Fruit fly (Drosophila melanogaster): Measurements from ENCODE around the gene hiw.

Gene hiw

dm6 chrX:15066374-15067057 lies 3.3 kb upstream of the hiw start, which contains the start of the genes opm and dob (continued):
- TF ChIP-seq al (GFP tag; IDR thresholded peaks at IDR 0.05), result no peak
- TF ChIP-seq nom (GFP tag; optimal IDR thresholded peaks at IDR 0.05), result no peak
- no peak for TF ChIP-seq pita (GFP tag; optimal IDR thresholded peaks at IDR 0.05)
- no peak for TF ChIP-seq Camta (GFP tag; optimal IDR thresholded peaks at IDR 0.05)
- no peak for TF ChIP-seq BtbVII (GFP tag; optimal IDR thresholded peaks at IDR 0.05)
- peak; percentile 54 for TF ChIP-seq CG12391 (tag; optimal IDR thresholded peaks at IDR 0.05)
- no peak for TF ChIP-seq Antp (GFP tag; optimal IDR thresholded peaks at IDR 0.05)
- no peak for TF ChIP-seq tio (GFP tag; optimal IDR thresholded peaks at IDR 0.05)
- no peak for TF ChIP-seq CG16813 (GFP tag; IDR thresholded peaks at IDR 0.05; ENCODE audit: partially characterized antibody)
- no peak for TF ChIP-seq Asciz (GFP tag; optimal IDR thresholded peaks at IDR 0.05)
- no peak for TF ChIP-seq slou (GFP tag; optimal IDR thresholded peaks at IDR 0.05)
- no peak for TF ChIP-seq sim (GFP tag; IDR thresholded peaks at IDR 0.05)
- TF ChIP-seq Sox100B (GFP tag; optimal IDR thresholded peaks at IDR 0.05), result no peak
- TF ChIP-seq bsh (GFP tag; optimal IDR thresholded peaks at IDR 0.05), result peak in 1 of 2 experiments; percentile 2
- TF ChIP-seq CG13424 (tag; optimal IDR thresholded peaks at IDR 0.05), result peak; percentile 43
- peak; percentile 32 for TF ChIP-seq CG2120 (GFP tag; optimal IDR thresholded peaks at IDR 0.05)
- no peak for TF ChIP-seq Elba2 (GFP tag; optimal IDR thresholded peaks at IDR 0.05)
- peak; percentile 50 for TF ChIP-seq Abd-B (GFP tag; optimal IDR thresholded peaks at IDR 0.05)
- peak; percentile 59 for TF ChIP-seq CG12659 (GFP tag; optimal IDR thresholded peaks at IDR 0.05)
- TF ChIP-seq jumu (GFP tag; optimal IDR thresholded peaks at IDR 0.05), result no peak
- TF ChIP-seq Dp (GFP tag; optimal IDR thresholded peaks at IDR 0.05), result peak; percentile 79
- peak; percentile 12 for TF ChIP-seq CG8924 (tag; optimal IDR thresholded peaks at IDR 0.05)
- TF ChIP-seq CG2712 (tag; optimal IDR thresholded peaks at IDR 0.05), result peak; percentile 33
- TF ChIP-seq Meics (GFP tag; optimal IDR thresholded peaks at IDR 0.05), result peak; percentile 37
- TF ChIP-seq bigmax (GFP tag; optimal IDR thresholded peaks at IDR 0.05), result peak; percentile 27
- peak; percentile 9 for TF ChIP-seq CG4424 (GFP tag; optimal IDR thresholded peaks at IDR 0.05)
- TF ChIP-seq bab2 (GFP tag; optimal IDR thresholded peaks at IDR 0.05), result peak; percentile 15
- TF ChIP-seq CG3726 (GFP tag; IDR thresholded peaks at IDR 0.05), result no peak
- TF ChIP-seq trh (GFP tag; optimal IDR thresholded peaks at IDR 0.05), result no peak
- TF ChIP-seq vvl (GFP tag; IDR thresholded peaks at IDR 0.05), result no peak
- TF ChIP-seq CG8359 (GFP tag; optimal IDR thresholded peaks at IDR 0.05; ENCODE audit: borderline replicate concordance), result no peak
- TF ChIP-seq Nf-YC (tag; optimal IDR thresholded peaks at IDR 0.05), result peak; percentile 46
- TF ChIP-seq croc (GFP tag; conservative IDR thresholded peaks at IDR 0.05), result no peak
- TF ChIP-seq CG3407 (GFP tag; optimal IDR thresholded peaks at IDR 0.05), result no peak
- no peak for TF ChIP-seq NC2β (GFP tag; optimal IDR thresholded peaks at IDR 0.05)
- TF ChIP-seq CG9797 (GFP tag; optimal IDR thresholded peaks at IDR 0.05), result peak; percentile 67
- peak; percentile 55 for TF ChIP-seq sug (tag; optimal IDR thresholded peaks at IDR 0.05)
- TF ChIP-seq CG17802 (tag; optimal IDR thresholded peaks at IDR 0.05), result no peak
- peak; percentile 29 for TF ChIP-seq CG1602 (GFP tag; optimal IDR thresholded peaks at IDR 0.05)
- TF ChIP-seq onecut (GFP tag; IDR thresholded peaks at IDR 0.05), result no peak
- TF ChIP-seq CG1603 (tag; optimal IDR thresholded peaks at IDR 0.05), result peak; percentile 13
- peak; percentile 61 for TF ChIP-seq gem (tag; optimal IDR thresholded peaks at IDR 0.05)
- TF ChIP-seq CG4404 (GFP tag; IDR thresholded peaks at IDR 0.05), result no peak
- no peak for TF ChIP-seq HHEX (GFP tag; optimal IDR thresholded peaks at IDR 0.05)
- TF ChIP-seq Rfx (GFP tag; IDR thresholded peaks at IDR 0.05), result 0 out of 2 replicates have a peak, but pooled peaks have one; percentile 7
- TF ChIP-seq CG13894 (tag; optimal IDR thresholded peaks at IDR 0.05), result no peak
- TF ChIP-seq CG17385 (GFP tag; optimal IDR thresholded peaks at IDR 0.05), result peak; percentile 30
- TF ChIP-seq CG14667 (GFP tag; IDR thresholded peaks at IDR 0.05), result no peak
- TF ChIP-seq so (GFP tag; IDR thresholded peaks at IDR 0.05), result no peak
- TF ChIP-seq CG15601 (tag; optimal IDR thresholded peaks at IDR 0.05), result peak; percentile 28
